Worm (Caenorhabditis elegans) whole organism, L4/young adult: ENCODE measurements around the gene egl-17.

Source experiments
- W03F9.2 ChIP-seq: fragments of 150-350 bp; optimal IDR thresholded peaks from 2 replicates; lab custom pipeline; 2014; ENCODE audit warnings: missing biosample characterization, missing genetic modification characterization
- dao-5 ChIP-seq: sonication (generic microtip); optimal IDR thresholded peaks from 2 replicates; lab custom pipeline; 2016; ENCODE audit warnings: missing genotype, missing genetic modification characterization, moderate library complexity, missing compliant biosample characterization
- him-1 ChIP-seq: sonication (generic microtip); optimal IDR thresholded peaks from 2 replicates; lab custom pipeline; 2016; ENCODE audit warnings: missing genotype, missing genetic modification reagents, missing genetic modification characterization, missing compliant biosample characterization

DNA sequence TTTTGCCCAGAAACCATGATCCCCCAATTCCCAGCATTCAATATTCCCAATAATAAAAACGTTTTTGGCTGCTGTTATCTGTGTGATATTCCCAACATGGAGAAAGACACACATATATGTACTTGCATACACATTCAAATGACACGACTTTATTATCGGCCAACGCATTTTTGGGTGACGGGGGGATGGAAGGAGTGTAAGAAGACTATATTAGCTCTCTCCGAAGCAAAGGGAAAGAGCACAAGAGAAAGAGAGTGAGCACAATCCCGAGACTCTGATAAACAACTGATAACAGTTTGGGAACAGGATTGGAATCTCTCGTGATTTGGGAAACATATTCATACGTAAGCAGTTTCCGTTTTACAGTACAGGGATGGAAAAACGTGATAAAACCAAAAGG is 49.1 kb upstream of the egl-17 start:
- TF ChIP-seq him-1 (tag; lab: Kevin White, UChicago) (no peak), dao-5 (no peak), W03F9.2 (tag; lab: Kevin White, UChicago) (no peak)
